Fruit fly (Drosophila melanogaster): Measurements from ENCODE around the gene nan.

nan gene

dm6 chr3L:14208974-14209373 lies 19.5 kb upstream of the nan start:
- TF ChIP-seq CG32121 (GFP tag; IDR thresholded peaks at IDR 0.05) = no peak
- no peak for TF ChIP-seq Pif1B (GFP tag; optimal IDR thresholded peaks at IDR 0.05)
- no peak for TF ChIP-seq CG15710 (tag; optimal IDR thresholded peaks at IDR 0.05)
- TF ChIP-seq CG17806 (tag; optimal IDR thresholded peaks at IDR 0.05) = no peak
- TF ChIP-seq EcR (GFP tag; optimal IDR thresholded peaks at IDR 0.05) = peak; percentile 55

- TF ChIP-seq CG10348 (GFP tag; IDR thresholded peaks at IDR 0.05) = no peak
- no peak for TF ChIP-seq D1 (tag; optimal IDR thresholded peaks at IDR 0.05)
- TF ChIP-seq EcR (GFP tag; optimal IDR thresholded peaks at IDR 0.05) = peak; percentile 60
These were observed 17.9 kb upstream of the nan start for dm6 chr3L:14207361-14207760.

- TF ChIP-seq CG14655 (GFP tag; optimal IDR thresholded peaks at IDR 0.05) (peak; percentile 55), CG8301 (tag; optimal IDR thresholded peaks at IDR 0.05) (peak; percentile 8), Pif1A (GFP tag; optimal IDR thresholded peaks at IDR 0.05) (no peak), CG8159 (tag; optimal IDR thresholded peaks at IDR 0.05) (peak; percentile 17), Ets98B (GFP tag; IDR thresholded peaks at IDR 0.05) (peak; percentile 16; the same call in 1 of the 2 replicates), Snoo (tag; optimal IDR thresholded peaks at IDR 0.05) (no peak), CG9948 (tag; optimal IDR thresholded peaks at IDR 0.05) (peak; percentile 48), CG32121 (GFP tag; IDR thresholded peaks at IDR 0.05) (no peak)
These were observed 15.5 kb upstream of the nan start for dm6 chr3L:14204659-14205568.

- TF ChIP-seq Ets98B (GFP tag; IDR thresholded peaks at IDR 0.05) (no peak), rn (GFP tag; IDR thresholded peaks at IDR 0.05) (no peak), fd96Ca (GFP tag; IDR thresholded peaks at IDR 0.05) (no peak), Pif1A (GFP tag; optimal IDR thresholded peaks at IDR 0.05) (no peak)
These were observed 13.6 kb upstream of the nan start, which contains the start of gene saturn for dm6 chr3L:14203023-14203422. Gene saturn, plus strand, starts transcription at chr3L:14203323.

DNA sequence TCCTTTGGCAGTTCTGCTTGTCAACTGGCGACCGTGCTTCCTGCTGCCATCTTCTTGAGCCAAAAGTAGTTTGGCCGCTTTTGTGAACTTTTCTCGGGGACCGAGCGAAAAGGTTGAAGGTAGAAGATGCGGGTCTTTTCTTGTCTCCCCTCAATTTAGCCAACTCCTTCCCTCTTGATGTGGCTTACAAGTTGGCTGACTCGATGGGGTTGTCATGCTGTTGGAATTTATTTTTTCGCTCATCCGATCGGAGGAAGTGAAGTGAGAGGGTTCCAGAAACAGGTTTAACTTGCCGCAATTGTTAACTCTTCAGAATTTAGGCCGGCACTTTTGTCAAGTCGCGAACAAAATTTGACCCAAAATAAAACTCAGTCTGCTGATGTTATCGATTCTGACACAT lies 12.9 kb upstream of the nan start:
- TF ChIP-seq CG4496 (GFP tag; IDR thresholded peaks at IDR 0.05) (no peak), Ets98B (GFP tag; IDR thresholded peaks at IDR 0.05) (no peak), EcR (GFP tag; optimal IDR thresholded peaks at IDR 0.05) (peak; percentile 78), CG34367 (tag; optimal IDR thresholded peaks at IDR 0.05) (no peak)

- no peak for TF ChIP-seq Pif1A (GFP tag; optimal IDR thresholded peaks at IDR 0.05)
- no peak for TF ChIP-seq CG8301 (tag; optimal IDR thresholded peaks at IDR 0.05)
- no peak for TF ChIP-seq CG12605 (GFP tag; IDR thresholded peaks at IDR 0.05)
- TF ChIP-seq D1 (tag; optimal IDR thresholded peaks at IDR 0.05) = peak; percentile 24
- no peak for TF ChIP-seq CG10348 (GFP tag; IDR thresholded peaks at IDR 0.05)
- TF ChIP-seq rn (GFP tag; IDR thresholded peaks at IDR 0.05) = no peak
- TF ChIP-seq CG17806 (tag; optimal IDR thresholded peaks at IDR 0.05) = no peak
- TF ChIP-seq CG32121 (GFP tag; IDR thresholded peaks at IDR 0.05) = peak; percentile 18; the same call in 1 of the 2 replicates
- no peak for TF ChIP-seq gl (tag; optimal IDR thresholded peaks at IDR 0.05)
- no peak for TF ChIP-seq CG13204 (GFP tag; optimal IDR thresholded peaks at IDR 0.05)
- TF ChIP-seq Snoo (tag; optimal IDR thresholded peaks at IDR 0.05) = no peak
- no peak; the same call in 2 of the 3 replicates for TF ChIP-seq CG4496 (GFP tag; IDR thresholded peaks at IDR 0.05)
- no peak for TF ChIP-seq CG14655 (GFP tag; optimal IDR thresholded peaks at IDR 0.05)
- no peak for TF ChIP-seq CG8159 (tag; optimal IDR thresholded peaks at IDR 0.05)
- TF ChIP-seq Ets98B (GFP tag; IDR thresholded peaks at IDR 0.05) = no peak; the same call in 1 of the 2 replicates
- TF ChIP-seq CG15710 (tag; optimal IDR thresholded peaks at IDR 0.05) = no peak
- no peak for TF ChIP-seq CG34367 (tag; optimal IDR thresholded peaks at IDR 0.05)
- peak; percentile 52 for TF ChIP-seq EcR (GFP tag; optimal IDR thresholded peaks at IDR 0.05)
These were observed 11.5 kb upstream of the nan start for dm6 chr3L:14200966-14201365.

DNA sequence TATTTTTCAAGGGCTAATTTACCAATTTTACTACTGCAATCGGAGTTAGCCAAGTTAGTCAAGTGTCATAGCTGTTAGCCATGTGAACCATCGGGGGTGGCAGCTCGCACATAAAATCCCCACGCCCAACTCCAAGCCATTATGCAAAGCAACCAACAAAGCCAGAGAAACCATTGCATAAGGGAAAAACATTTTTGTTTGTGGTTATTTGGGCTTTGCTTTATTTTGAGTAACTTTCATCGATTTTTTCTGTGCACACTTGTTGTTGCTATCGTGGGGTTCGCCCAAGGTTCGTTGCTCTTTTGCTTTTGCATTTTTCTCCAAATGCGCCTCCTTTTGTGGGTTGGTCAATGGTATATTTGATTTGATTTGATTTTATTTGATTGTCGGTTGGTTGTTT lies 8.8 kb upstream of the nan start:
- TF ChIP-seq CG4496 (GFP tag; IDR thresholded peaks at IDR 0.05) = no peak
- no peak for TF ChIP-seq Pif1B (GFP tag; optimal IDR thresholded peaks at IDR 0.05)
- TF ChIP-seq D1 (tag; optimal IDR thresholded peaks at IDR 0.05) = no peak
- no peak for TF ChIP-seq CG13204 (GFP tag; optimal IDR thresholded peaks at IDR 0.05)
- no peak for TF ChIP-seq CG15710 (tag; optimal IDR thresholded peaks at IDR 0.05)
- no peak for TF ChIP-seq EcR (GFP tag; optimal IDR thresholded peaks at IDR 0.05)
- no peak for TF ChIP-seq CG9948 (tag; optimal IDR thresholded peaks at IDR 0.05)
- no peak for TF ChIP-seq CG34367 (tag; optimal IDR thresholded peaks at IDR 0.05)
- TF ChIP-seq Ets98B (GFP tag; IDR thresholded peaks at IDR 0.05) = no peak; the same call in 1 of the 2 replicates
- TF ChIP-seq fd96Ca (GFP tag; IDR thresholded peaks at IDR 0.05) = no peak
- no peak for TF ChIP-seq gl (tag; optimal IDR thresholded peaks at IDR 0.05)
- TF ChIP-seq CG14655 (GFP tag; optimal IDR thresholded peaks at IDR 0.05) = no peak
- TF ChIP-seq CG32121 (GFP tag; IDR thresholded peaks at IDR 0.05) = no peak
- TF ChIP-seq rn (GFP tag; IDR thresholded peaks at IDR 0.05) = no peak
- TF ChIP-seq CG8159 (tag; optimal IDR thresholded peaks at IDR 0.05) = no peak
- no peak for TF ChIP-seq CG17806 (tag; optimal IDR thresholded peaks at IDR 0.05)
- no peak for TF ChIP-seq Pif1A (GFP tag; optimal IDR thresholded peaks at IDR 0.05)
